Worm (Caenorhabditis elegans) whole organism, young adult: ENCODE measurements around the gene F58A4.2.

Experiments used
- B0261.1 ChIP-seq: sonication (generic microtip); optimal IDR thresholded peaks from 2 replicates; lab custom pipeline; 2016; ENCODE audit warnings: mild to moderate bottlenecking, missing genetic modification characterization, moderate library complexity, missing compliant biosample characterization
- F10E7.11 ChIP-seq: sonication (generic microtip); optimal IDR thresholded peaks from 2 replicates; lab custom pipeline; 2017; ENCODE audit warnings: mild to moderate bottlenecking, missing genetic modification characterization, moderate library complexity, missing compliant biosample characterization
- F37B4.10 ChIP-seq: fragments of 200-800 bp; sonication (Bioruptor generic); IDR thresholded peaks from 2 replicates; pipeline ENCODE4 v1.3.6; 2022; ENCODE audit warnings: missing genetic modification characterization, missing compliant biosample characterization
- F39B2.1 ChIP-seq: fragments of 200-800 bp; sonication (Bioruptor generic); IDR thresholded peaks from 2 replicates; pipeline ENCODE4 v1.3.6; 2022; ENCODE audit warnings: missing genetic modification reagents, missing genetic modification characterization, missing compliant biosample characterization
- F49E8.2 ChIP-seq: sonication (generic microtip); optimal IDR thresholded peaks from 3 replicates; lab custom pipeline; 2017; ENCODE audit warnings: missing genetic modification characterization, mild to moderate bottlenecking, missing compliant biosample characterization, antibody characterized with exemption, moderate library complexity; ENCODE audit not compliant: insufficient read depth
- F52B5.7 ChIP-seq: sonication (generic microtip); optimal IDR thresholded peaks from 2 replicates; lab custom pipeline; 2016; ENCODE audit warnings: mild to moderate bottlenecking, missing genetic modification characterization, missing compliant biosample characterization
- F57A8.1 ChIP-seq: fragments of 200-800 bp; sonication (Bioruptor generic); optimal IDR thresholded peaks from 2 replicates; lab custom pipeline; 2018; ENCODE audit warnings: mild to moderate bottlenecking, missing genetic modification characterization, moderate library complexity, missing compliant biosample characterization
- K11D2.4 ChIP-seq: fragments of 200-800 bp; sonication (Bioruptor generic); IDR thresholded peaks from 2 replicates; pipeline ENCODE4 v1.3.6; 2022; ENCODE audit warnings: missing genetic modification reagents, missing genetic modification characterization, missing compliant biosample characterization
- Y53G8AR.9 ChIP-seq: fragments of 200-800 bp; sonication (Bioruptor generic); conservative IDR thresholded peaks from 2 replicates; pipeline ENCODE4 v1.3.6; 2022; ENCODE audit warnings: missing genetic modification reagents, missing genetic modification characterization, missing compliant biosample characterization
- Y67H2A.10 ChIP-seq: fragments of 200-800 bp; sonication (Bioruptor generic); conservative IDR thresholded peaks from 2 replicates; pipeline ENCODE4 v1.3.6; 2022; ENCODE audit warnings: missing genetic modification reagents, missing genetic modification characterization, missing compliant biosample characterization
- Y79H2A.3 ChIP-seq: fragments of 200-800 bp; sonication (Bioruptor generic); conservative IDR thresholded peaks from 2 replicates; pipeline ENCODE4 v1.3.6; 2022; ENCODE audit warnings: missing genetic modification reagents, missing genetic modification characterization, missing compliant biosample characterization
- aptf-3 ChIP-seq: fragments of 200-800 bp; sonication (Bioruptor generic); IDR thresholded peaks from 2 replicates; pipeline ENCODE4 v1.3.6; 2022; ENCODE audit warnings: missing genetic modification characterization, missing compliant biosample characterization
- athp-1 ChIP-seq: sonication (generic microtip); optimal IDR thresholded peaks from 2 replicates; lab custom pipeline; 2017; ENCODE audit warnings: mild to moderate bottlenecking, missing genetic modification characterization, missing compliant biosample characterization
- attf-3 ChIP-seq: fragments of 200-800 bp; sonication (Bioruptor generic); conservative IDR thresholded peaks from 2 replicates; pipeline ENCODE4 v1.3.6; 2022; ENCODE audit warnings: missing genetic modification reagents, missing genetic modification characterization, missing compliant biosample characterization
- bed-1 ChIP-seq: fragments of 200-800 bp; sonication (Bioruptor generic); IDR thresholded peaks from 2 replicates; pipeline ENCODE4 v1.3.6; 2022; ENCODE audit warnings: missing genetic modification reagents, missing genetic modification characterization, missing compliant biosample characterization
- ceh-58 ChIP-seq: fragments of 200-800 bp; sonication (Bioruptor generic); IDR thresholded peaks from 2 replicates; pipeline ENCODE4 v1.3.6; 2022; ENCODE audit warnings: missing genetic modification characterization, missing compliant biosample characterization
- ceh-79 ChIP-seq: sonication (generic microtip); optimal IDR thresholded peaks from 2 replicates; lab custom pipeline; 2017; ENCODE audit warnings: mild to moderate bottlenecking, missing genetic modification characterization, missing compliant biosample characterization
- chd-7 ChIP-seq: sonication (generic microtip); optimal IDR thresholded peaks from 2 replicates; lab custom pipeline; 2016; ENCODE audit warnings: mild to moderate bottlenecking, missing genetic modification characterization, moderate library complexity, missing compliant biosample characterization
- die-1 ChIP-seq: sonication (generic microtip); optimal IDR thresholded peaks from 2 replicates; lab custom pipeline; 2016; ENCODE audit warnings: missing genotype, mild to moderate bottlenecking, missing genetic modification characterization, missing compliant biosample characterization
- dpff-1 ChIP-seq: sonication (generic microtip); optimal IDR thresholded peaks from 2 replicates; lab custom pipeline; 2017; ENCODE audit warnings: mild to moderate bottlenecking, missing genetic modification characterization, missing compliant biosample characterization
- dpl-1 ChIP-seq: fragments of 150-350 bp; optimal IDR thresholded peaks from 2 replicates; lab custom pipeline; 2014; ENCODE audit warnings: missing biosample characterization, missing genetic modification reagents, missing genetic modification characterization
- egl-44 ChIP-seq: fragments of 200-800 bp; sonication (Bioruptor generic); IDR thresholded peaks from 2 replicates; pipeline ENCODE4 v1.3.6; 2022; ENCODE audit warnings: missing genetic modification reagents, missing genetic modification characterization, missing compliant biosample characterization
- gei-17 ChIP-seq: fragments of 200-800 bp; sonication (Bioruptor generic); optimal IDR thresholded peaks from 2 replicates; lab custom pipeline; 2018; ENCODE audit warnings: mild to moderate bottlenecking, missing genetic modification characterization, missing compliant biosample characterization
- hlh-26 ChIP-seq: fragments of 200-800 bp; sonication (Bioruptor generic); conservative IDR thresholded peaks from 2 replicates; pipeline ENCODE4 v1.3.6; 2022; ENCODE audit warnings: missing genetic modification reagents, missing genetic modification characterization, missing compliant biosample characterization
- hmg-1.2 ChIP-seq: fragments of 200-800 bp; sonication (Bioruptor generic); IDR thresholded peaks from 2 replicates; pipeline ENCODE4 v1.3.6; 2022; ENCODE audit warnings: missing genetic modification reagents, missing genetic modification characterization, missing compliant biosample characterization
- hmg-20 ChIP-seq: fragments of 200-800 bp; sonication (Bioruptor generic); IDR thresholded peaks from 2 replicates; pipeline ENCODE4 v1.3.6; 2022; ENCODE audit warnings: missing genetic modification reagents, missing genetic modification characterization, missing compliant biosample characterization
- hrde-1 ChIP-seq: sonication (generic microtip); optimal IDR thresholded peaks from 2 replicates; lab custom pipeline; 2016; ENCODE audit warnings: missing genetic modification characterization, mild to moderate bottlenecking, missing compliant biosample characterization, moderate library complexity, missing genotype, missing genetic modification reagents, borderline replicate concordance
- lir-1 ChIP-seq: fragments of 200-800 bp; sonication (Bioruptor generic); conservative IDR thresholded peaks from 2 replicates; pipeline ENCODE4 v1.3.6; 2022; ENCODE audit warnings: missing genetic modification reagents, missing genetic modification characterization, missing compliant biosample characterization
- lsy-27 ChIP-seq: sonication (generic microtip); optimal IDR thresholded peaks from 2 replicates; lab custom pipeline; 2017; ENCODE audit warnings: missing genetic modification characterization, mild to moderate bottlenecking, missing compliant biosample characterization, antibody characterized with exemption, missing genotype, borderline replicate concordance; ENCODE audit not compliant: insufficient read depth
- madf-8 ChIP-seq: fragments of 200-800 bp; sonication (Bioruptor generic); conservative IDR thresholded peaks from 2 replicates; pipeline ENCODE4 v1.3.6; 2022; ENCODE audit warnings: missing genetic modification reagents, missing genetic modification characterization, missing compliant biosample characterization
- mcd-1 ChIP-seq: fragments of 200-800 bp; sonication (Bioruptor generic); IDR thresholded peaks from 2 replicates; pipeline ENCODE4 v1.3.6; 2022; ENCODE audit warnings: missing genetic modification reagents, missing genetic modification characterization, missing compliant biosample characterization
- mes-4 ChIP-seq: sonication (generic microtip); optimal IDR thresholded peaks from 2 replicates; lab custom pipeline; 2016; ENCODE audit warnings: missing genotype, missing genetic modification characterization, missing compliant biosample characterization
- nfya-2 ChIP-seq: fragments of 200-800 bp; sonication (Bioruptor generic); IDR thresholded peaks from 2 replicates; pipeline ENCODE4 v1.3.6; 2022; ENCODE audit warnings: missing genetic modification reagents, missing genetic modification characterization, missing compliant biosample characterization
- nhr-120 ChIP-seq: fragments of 200-800 bp; sonication (Bioruptor generic); IDR thresholded peaks from 2 replicates; pipeline ENCODE4 v1.3.6; 2022; ENCODE audit warnings: missing genetic modification characterization, missing compliant biosample characterization
- rcor-1 ChIP-seq: fragments of 200-800 bp; sonication (Bioruptor generic); IDR thresholded peaks from 2 replicates; pipeline ENCODE4 v1.3.6; 2022; ENCODE audit warnings: missing genetic modification reagents, missing genetic modification characterization, missing compliant biosample characterization
- repo-1 ChIP-seq: sonication (generic microtip); optimal IDR thresholded peaks from 2 replicates; lab custom pipeline; 2017; ENCODE audit warnings: mild to moderate bottlenecking, missing genetic modification characterization, missing compliant biosample characterization
- rpc-1 ChIP-seq, 2 experiments: fragments of 150-350 bp in 1 of 2; sonication (generic microtip) in 1 of 2; optimal IDR thresholded peaks; 2 replicates each; lab custom pipeline; 2014 to 2018; ENCODE audit warnings: missing biosample characterization in 1 of 2, missing genetic modification characterization in 1 of 2, missing genetic modification reagents in 1 of 2, missing genotype in 1 of 2
- sdz-38 ChIP-seq: sonication (generic microtip); optimal IDR thresholded peaks from 2 replicates; lab custom pipeline; 2016; ENCODE audit warnings: missing genotype, missing genetic modification characterization, missing compliant biosample characterization
- sea-2 ChIP-seq: fragments of 200-800 bp; sonication (Bioruptor generic); IDR thresholded peaks from 2 replicates; pipeline ENCODE4 v1.3.6; 2022; ENCODE audit warnings: missing genetic modification characterization, missing compliant biosample characterization
- snpc-1.3 ChIP-seq: sonication (generic microtip); optimal IDR thresholded peaks from 2 replicates; lab custom pipeline; 2017; ENCODE audit warnings: missing genetic modification characterization, mild to moderate bottlenecking, missing compliant biosample characterization, antibody characterized with exemption, moderate library complexity, missing genotype, missing genetic modification reagents; ENCODE audit not compliant: insufficient read depth
- snpc-3.4 ChIP-seq: sonication (generic microtip); optimal IDR thresholded peaks from 2 replicates; lab custom pipeline; 2017; ENCODE audit warnings: missing genetic modification characterization, mild to moderate bottlenecking, missing compliant biosample characterization, antibody characterized with exemption, moderate library complexity, missing genotype, missing genetic modification reagents
- tlf-1 ChIP-seq: fragments of 200-800 bp; sonication (Bioruptor generic); optimal IDR thresholded peaks from 2 replicates; lab custom pipeline; 2018; ENCODE audit warnings: mild to moderate bottlenecking, missing genetic modification characterization, missing compliant biosample characterization
- unc-130 ChIP-seq: sonication (generic microtip); optimal IDR thresholded peaks from 2 replicates; lab custom pipeline; 2016; ENCODE audit warnings: missing genetic modification reagents, missing genetic modification characterization, missing compliant biosample characterization
- unc-62 ChIP-seq: fragments of 150-350 bp; optimal IDR thresholded peaks from 2 replicates; lab custom pipeline; 2014; ENCODE audit warnings: missing biosample characterization, missing genetic modification reagents, missing genetic modification characterization
- zfh-2 ChIP-seq: fragments of 200-800 bp; sonication (Bioruptor generic); conservative IDR thresholded peaks from 2 replicates; pipeline ENCODE4 v1.3.6; 2022; ENCODE audit warnings: missing genetic modification reagents, missing genetic modification characterization, missing compliant biosample characterization
- ztf-18 ChIP-seq: sonication (generic microtip); optimal IDR thresholded peaks from 2 replicates; lab custom pipeline; 2016; ENCODE audit warnings: missing genotype, mild to moderate bottlenecking, missing genetic modification characterization, missing compliant biosample characterization
- ztf-26 ChIP-seq: sonication (generic microtip); optimal IDR thresholded peaks from 2 replicates; lab custom pipeline; 2017; ENCODE audit warnings: missing genetic modification characterization, missing compliant biosample characterization
- ztf-28 ChIP-seq: fragments of 200-800 bp; sonication (Bioruptor generic); IDR thresholded peaks from 2 replicates; pipeline ENCODE4 v1.3.6; 2022; ENCODE audit warnings: missing genetic modification reagents, missing genetic modification characterization, missing compliant biosample characterization

The F58A4.2 gene

DNA sequence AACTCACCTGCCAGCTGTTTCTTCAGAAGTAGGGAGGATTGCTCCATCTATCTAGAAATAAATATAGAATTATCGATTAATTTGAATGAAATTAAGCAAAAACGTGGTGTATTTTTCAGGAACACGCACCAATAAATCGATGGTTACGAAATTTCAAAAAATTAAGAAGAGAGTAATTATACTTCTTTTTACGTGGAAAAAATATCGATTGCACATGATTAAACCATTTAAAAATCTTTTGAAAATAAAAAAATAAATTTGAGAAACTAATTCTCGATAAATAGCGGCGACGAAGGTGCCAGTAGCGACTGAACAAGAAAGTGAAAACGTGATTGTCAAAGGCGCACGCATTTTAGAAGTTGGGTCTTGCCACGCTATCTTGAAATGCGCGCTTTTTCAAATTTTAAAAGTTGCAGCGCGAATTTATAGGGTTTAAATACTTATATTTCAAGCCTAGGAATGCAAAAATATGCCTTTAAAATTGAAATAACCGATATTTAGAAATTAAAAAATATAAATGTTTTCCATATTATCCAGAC lies 30.6 kb upstream of the F58A4.2 start, which contains the start of gene ubc-7 (continued):
- TF ChIP-seq F10E7.11 (no peak), mcd-1 (GFP tag; lab: Robert Waterston, UW) (peak; percentile 80), chd-7 (no peak), attf-3 (GFP tag; lab: Robert Waterston, UW) (no peak), K11D2.4 (GFP tag; lab: Robert Waterston, UW) (no peak), hlh-26 (GFP tag; lab: Robert Waterston, UW) (no peak), Y79H2A.3 (GFP tag; lab: Robert Waterston, UW) (no peak), F52B5.7 (tag; lab: Kevin White, UChicago) (no peak), nfya-2 (GFP tag; lab: Robert Waterston, UW) (no peak), ztf-18 (peak; percentile 48), lsy-27 (tag; lab: Kevin White, UChicago) (no peak), sea-2 (GFP tag; lab: Robert Waterston, UW) (no peak), Y67H2A.10 (GFP tag; lab: Robert Waterston, UW) (no peak), sdz-38 (tag; lab: Kevin White, UChicago) (no peak), hmg-1.2 (GFP tag; lab: Robert Waterston, UW) (peak; percentile 48), madf-8 (peak; percentile 92), egl-44 (GFP tag; lab: Robert Waterston, UW) (no peak), ceh-58 (no peak), hrde-1 (tag; lab: Kevin White, UChicago) (no peak), tlf-1 (peak; percentile 68), dpl-1 (peak; percentile 95), rcor-1 (GFP tag; lab: Robert Waterston, UW) (peak; percentile 70), gei-17 (GFP tag; lab: Kevin White, UChicago) (no peak), ceh-79 (tag; lab: Kevin White, UChicago) (no peak), nhr-120 (GFP tag; lab: Robert Waterston, UW) (no peak), snpc-1.3 (tag; lab: Kevin White, UChicago) (peak; percentile 22), F57A8.1 (GFP tag; lab: Kevin White, UChicago) (no peak), zfh-2 (GFP tag; lab: Robert Waterston, UW) (no peak), ztf-26 (no peak), rpc-1 (optimal IDR thresholded peaks at IDR 0.05; lab: Kevin White, UChicago) (no peak), rpc-1 (tag; optimal IDR thresholded peaks at IDR 0.05; lab: Kevin White, UChicago) (no peak), dpff-1 (tag; lab: Kevin White, UChicago) (no peak), lir-1 (GFP tag; lab: Robert Waterston, UW) (no peak), snpc-3.4 (tag; lab: Kevin White, UChicago) (peak; percentile 71), ztf-28 (GFP tag; lab: Robert Waterston, UW) (no peak), Y53G8AR.9 (no peak), F49E8.2 (tag; lab: Kevin White, UChicago) (no peak), mes-4 (tag; lab: Kevin White, UChicago) (no peak), F37B4.10 (GFP tag; lab: Robert Waterston, UW) (no peak), die-1 (tag; lab: Kevin White, UChicago) (no peak), unc-62 (GFP tag; lab: Kevin White, UChicago) (no peak), bed-1 (GFP tag; lab: Robert Waterston, UW) (no peak), F39B2.1 (GFP tag; lab: Robert Waterston, UW) (no peak), athp-1 (no peak), B0261.1 (tag; lab: Kevin White, UChicago) (no peak), hmg-20 (GFP tag; lab: Robert Waterston, UW) (no peak), repo-1 (tag; lab: Kevin White, UChicago) (no peak), unc-130 (GFP tag; lab: Kevin White, UChicago) (no peak), aptf-3 (GFP tag; lab: Robert Waterston, UW) (no peak)
